Worm (Caenorhabditis elegans) whole organism, mixed stage, embryonic: Measurements from ENCODE around the gene B0228.7.
A peak's percentile ranks its signal among the peaks of the same experiment; 100 is the strongest.

Source experiments
- bed-3 ChIP-seq: fragments of 200-800 bp; sonication (Bioruptor generic); optimal IDR thresholded peaks from 3 replicates; lab custom pipeline; 2018; ENCODE audit warnings: mild to moderate bottlenecking, missing genetic modification characterization, moderate library complexity, missing compliant biosample characterization
- ceh-39 ChIP-seq: fragments of 150-350 bp; optimal IDR thresholded peaks from 2 replicates; lab custom pipeline; 2014; ENCODE audit warnings: missing biosample characterization, missing genetic modification characterization
- ceh-43 ChIP-seq: fragments of 200-800 bp; sonication (Bioruptor generic); optimal IDR thresholded peaks from 2 replicates; lab custom pipeline; 2018; ENCODE audit warnings: mild to moderate bottlenecking, missing genetic modification characterization, moderate library complexity, missing compliant biosample characterization
- ceh-83 ChIP-seq: fragments of 200-800 bp; sonication (Bioruptor generic); optimal IDR thresholded peaks from 2 replicates; lab custom pipeline; 2018; ENCODE audit warnings: mild to moderate bottlenecking, missing genetic modification characterization, missing compliant biosample characterization
- ces-1 ChIP-seq: fragments of 150-350 bp; optimal IDR thresholded peaks from 2 replicates; lab custom pipeline; 2014; ENCODE audit warnings: missing biosample characterization, missing genetic modification reagents, missing genetic modification characterization
- drap-1 ChIP-seq: fragments of 200-800 bp; sonication (Bioruptor generic); optimal IDR thresholded peaks from 3 replicates; lab custom pipeline; 2018; ENCODE audit warnings: mild to moderate bottlenecking, missing genetic modification characterization, missing compliant biosample characterization
- elt-1 ChIP-seq: sonication (generic microtip); optimal IDR thresholded peaks from 2 replicates; lab custom pipeline; 2017; ENCODE audit warnings: missing genetic modification characterization, mild to moderate bottlenecking, missing compliant biosample characterization, antibody characterized with exemption, moderate library complexity, borderline replicate concordance; ENCODE audit not compliant: insufficient read depth
- flh-1 ChIP-seq: fragments of 200-800 bp; sonication (Bioruptor generic); optimal IDR thresholded peaks from 2 replicates; lab custom pipeline; 2018; ENCODE audit warnings: mild to moderate bottlenecking, missing genetic modification characterization, moderate library complexity, missing compliant biosample characterization
- ham-2 ChIP-seq: fragments of 200-800 bp; sonication (Bioruptor generic); optimal IDR thresholded peaks from 2 replicates; lab custom pipeline; 2018; ENCODE audit warnings: mild to moderate bottlenecking, missing genetic modification characterization, missing compliant biosample characterization
- hlh-1 ChIP-seq: fragments of 150-350 bp; optimal IDR thresholded peaks from 2 replicates; lab custom pipeline; 2014; ENCODE audit warnings: missing biosample characterization, missing genetic modification reagents, missing genetic modification characterization
- lin-13 ChIP-seq: fragments of 150-350 bp; optimal IDR thresholded peaks from 2 replicates; lab custom pipeline; 2014; ENCODE audit warnings: missing biosample characterization, missing genetic modification characterization
- lin-32 ChIP-seq: fragments of 200-800 bp; sonication (Bioruptor generic); optimal IDR thresholded peaks from 2 replicates; lab custom pipeline; 2018; ENCODE audit warnings: mild to moderate bottlenecking, missing genetic modification characterization, missing compliant biosample characterization
- lsy-2 ChIP-seq: fragments of 150-350 bp; optimal IDR thresholded peaks from 2 replicates; lab custom pipeline; 2014; ENCODE audit warnings: missing biosample characterization, missing genetic modification characterization
- mab-5 ChIP-seq: fragments of 150-350 bp; optimal IDR thresholded peaks from 2 replicates; lab custom pipeline; 2014; ENCODE audit warnings: missing biosample characterization, missing genetic modification characterization
- nhr-12 ChIP-seq: fragments of 150-350 bp; optimal IDR thresholded peaks from 2 replicates; lab custom pipeline; 2014; ENCODE audit warnings: missing biosample characterization, missing genetic modification characterization
- nhr-2 ChIP-seq: fragments of 150-350 bp; optimal IDR thresholded peaks from 2 replicates; lab custom pipeline; 2014; ENCODE audit warnings: missing biosample characterization, missing genetic modification characterization
- nhr-237 ChIP-seq: fragments of 150-350 bp; optimal IDR thresholded peaks from 2 replicates; lab custom pipeline; 2014; ENCODE audit warnings: missing biosample characterization, missing genetic modification characterization
- nhr-28 ChIP-seq: fragments of 150-350 bp; optimal IDR thresholded peaks from 2 replicates; lab custom pipeline; 2014; ENCODE audit warnings: missing biosample characterization, missing genetic modification characterization
- nhr-76 ChIP-seq: sonication (generic microtip); optimal IDR thresholded peaks from 2 replicates; lab custom pipeline; 2017; ENCODE audit warnings: missing biosample characterization, missing genetic modification characterization
- pha-4 ChIP-seq: fragments of 150-350 bp; optimal IDR thresholded peaks from 2 replicates; lab custom pipeline; 2018; ENCODE audit warnings: missing biosample characterization, missing genetic modification reagents, missing genetic modification characterization
- sem-2 ChIP-seq: fragments of 200-800 bp; sonication (Bioruptor generic); optimal IDR thresholded peaks from 2 replicates; lab custom pipeline; 2018; ENCODE audit warnings: mild to moderate bottlenecking, missing genetic modification characterization, missing compliant biosample characterization
- snpc-4 ChIP-seq: fragments of 150-350 bp; optimal IDR thresholded peaks from 2 replicates; lab custom pipeline; 2014; ENCODE audit warnings: missing biosample characterization, missing genetic modification characterization
- sptf-1 ChIP-seq: sonication (generic microtip); optimal IDR thresholded peaks from 2 replicates; lab custom pipeline; 2017; ENCODE audit warnings: mild to moderate bottlenecking, missing genetic modification characterization, moderate library complexity, missing compliant biosample characterization
- unc-120 ChIP-seq: sonication (generic microtip); optimal IDR thresholded peaks from 2 replicates; lab custom pipeline; 2017; ENCODE audit warnings: missing genetic modification characterization, missing compliant biosample characterization; ENCODE audit not compliant: poor library complexity, severe bottlenecking
- unc-39 ChIP-seq: fragments of 150-350 bp; optimal IDR thresholded peaks from 2 replicates; lab custom pipeline; 2014; ENCODE audit warnings: missing biosample characterization, missing genetic modification characterization
- unc-62 ChIP-seq: fragments of 150-350 bp; optimal IDR thresholded peaks from 2 replicates; lab custom pipeline; 2014; ENCODE audit warnings: missing biosample characterization, missing genetic modification reagents, missing genetic modification characterization
- zip-8 ChIP-seq: fragments of 150-350 bp; optimal IDR thresholded peaks from 2 replicates; lab custom pipeline; 2014; ENCODE audit warnings: missing biosample characterization, missing genetic modification characterization
- ztf-11 ChIP-seq: fragments of 150-350 bp; optimal IDR thresholded peaks from 2 replicates; lab custom pipeline; 2014; ENCODE audit warnings: missing biosample characterization, missing genetic modification characterization

Gene B0228.7

ce11 chrII:7758397-7759135, at the start of gene B0228.7:
B0228.7 (minus strand) TSS chrII:7759023.
- TF ChIP-seq zip-8 (no peak), mab-5 (no peak), nhr-237 (tag; lab: Kevin White, UChicago) (no peak), nhr-76 (no peak), nhr-28 (tag; lab: Kevin White, UChicago) (no peak), flh-1 (no peak), nhr-2 (tag; lab: Kevin White, UChicago) (no peak), unc-62 (GFP tag; lab: Kevin White, UChicago) (no peak), ceh-43 (GFP tag; lab: Kevin White, UChicago) (no peak), sem-2 (GFP tag; lab: Kevin White, UChicago) (no peak)

- TF ChIP-seq flh-1 = no peak
- TF ChIP-seq unc-120 = no peak
- TF ChIP-seq drap-1 (GFP tag; lab: Kevin White, UChicago) = no peak
- TF ChIP-seq ham-2 (GFP tag; lab: Kevin White, UChicago) = no peak
- TF ChIP-seq ceh-83 = no peak
- TF ChIP-seq zip-8 = no peak
- no peak for TF ChIP-seq ceh-39 (tag; lab: Kevin White, UChicago)
- no peak for TF ChIP-seq unc-62 (GFP tag; lab: Kevin White, UChicago)
- no peak for TF ChIP-seq nhr-237 (tag; lab: Kevin White, UChicago)
- TF ChIP-seq nhr-2 (tag; lab: Kevin White, UChicago) = no peak
- no peak for TF ChIP-seq lin-32
- no peak for TF ChIP-seq ces-1 (GFP tag; lab: Kevin White, UChicago)
- no peak for TF ChIP-seq mab-5
Observed at ce11 chrII:7808153-7808552, 49.3 kb upstream of the B0228.7 start.

ce11 chrII:7806872-7807271, 48.0 kb upstream of the B0228.7 start:
- TF ChIP-seq pha-4 (tag; lab: Kevin White, UChicago) (no peak), lsy-2 (tag; lab: Kevin White, UChicago) (no peak), unc-39 (tag; lab: Kevin White, UChicago) (no peak), nhr-12 (no peak), sptf-1 (tag; lab: Kevin White, UChicago) (no peak), nhr-237 (tag; lab: Kevin White, UChicago) (no peak), bed-3 (no peak), ceh-43 (GFP tag; lab: Kevin White, UChicago) (no peak), lin-13 (tag; lab: Kevin White, UChicago) (no peak), hlh-1 (no peak)

- TF ChIP-seq bed-3 (no peak), unc-39 (tag; lab: Kevin White, UChicago) (no peak), ham-2 (GFP tag; lab: Kevin White, UChicago) (no peak), drap-1 (GFP tag; lab: Kevin White, UChicago) (no peak), ztf-11 (tag; lab: Kevin White, UChicago) (no peak)
Observed at ce11 chrII:7806054-7806453, 47.2 kb upstream of the B0228.7 start.

ce11 chrII:7803174-7803573, 44.4 kb upstream of the B0228.7 start:
- TF ChIP-seq mab-5 (no peak), elt-1 (tag; lab: Kevin White, UChicago) (peak; percentile 62), ces-1 (GFP tag; lab: Kevin White, UChicago) (peak; percentile 86)

- TF ChIP-seq nhr-2 (tag; lab: Kevin White, UChicago) = no peak
- no peak for TF ChIP-seq ceh-39 (tag; lab: Kevin White, UChicago)
- no peak for TF ChIP-seq ces-1 (GFP tag; lab: Kevin White, UChicago)
- TF ChIP-seq zip-8 = peak; percentile 36
- TF ChIP-seq ceh-43 (GFP tag; lab: Kevin White, UChicago) = no peak
- TF ChIP-seq mab-5 = no peak
- TF ChIP-seq nhr-12 = no peak
- peak; percentile 97 for TF ChIP-seq elt-1 (tag; lab: Kevin White, UChicago)
- no peak for TF ChIP-seq snpc-4 (tag; lab: Kevin White, UChicago)
- TF ChIP-seq lsy-2 (tag; lab: Kevin White, UChicago) = no peak
- TF ChIP-seq, all 35 proteins: peak for 2
Observed at ce11 chrII:7801899-7802298, 43.1 kb upstream of the B0228.7 start.
